Worm (Caenorhabditis elegans) whole organism, midembryonic: Measurements from ENCODE around the gene ddo-3.
A peak's percentile ranks its signal among the peaks of the same experiment; 100 is the strongest.

Experiments used
- T22C8.4 ChIP-seq: fragments of 200-800 bp; sonication (Bioruptor generic); IDR thresholded peaks from 2 replicates; pipeline ENCODE4 v1.3.6; 2022; ENCODE audit warnings: missing genetic modification characterization, missing compliant biosample characterization
- cog-1 ChIP-seq: sonication (generic microtip); optimal IDR thresholded peaks from 2 replicates; lab custom pipeline; 2016; ENCODE audit warnings: missing genetic modification characterization, missing compliant biosample characterization
- flt-1 ChIP-seq: fragments of 200-800 bp; sonication (Bioruptor generic); IDR thresholded peaks from 2 replicates; pipeline ENCODE4 v1.3.6; 2022; ENCODE audit warnings: missing genetic modification characterization, missing compliant biosample characterization
- klf-2 ChIP-seq: fragments of 200-800 bp; sonication (Bioruptor generic); conservative IDR thresholded peaks from 2 replicates; pipeline ENCODE4 v1.3.6; 2022; ENCODE audit warnings: missing genetic modification reagents, missing genetic modification characterization, missing compliant biosample characterization
- med-1 ChIP-seq: sonication (generic microtip); optimal IDR thresholded peaks from 2 replicates; lab custom pipeline; 2017; ENCODE audit warnings: missing genetic modification characterization, mild to moderate bottlenecking, missing compliant biosample characterization, antibody characterized with exemption, missing genetic modification reagents; ENCODE audit not compliant: insufficient read depth
- ref-1 ChIP-seq: fragments of 200-800 bp; sonication (Bioruptor generic); conservative IDR thresholded peaks from 2 replicates; pipeline ENCODE4 v1.3.6; 2022; ENCODE audit warnings: missing genetic modification reagents, missing genetic modification characterization, missing compliant biosample characterization
- tab-1 ChIP-seq: fragments of 200-800 bp; sonication (Bioruptor generic); IDR thresholded peaks from 2 replicates; pipeline ENCODE4 v1.3.6; 2022; ENCODE audit warnings: missing genetic modification characterization, missing compliant biosample characterization
- ztf-23 ChIP-seq: fragments of 200-800 bp; sonication (Bioruptor generic); IDR thresholded peaks from 2 replicates; pipeline ENCODE4 v1.3.6; 2022; ENCODE audit warnings: missing genetic modification reagents, missing genetic modification characterization, missing compliant biosample characterization
- ztf-29 ChIP-seq: fragments of 200-800 bp; sonication (Bioruptor generic); IDR thresholded peaks from 2 replicates; pipeline ENCODE4 v1.3.6; 2022; ENCODE audit warnings: missing genetic modification reagents, missing genetic modification characterization, missing compliant biosample characterization

ddo-3 gene

DNA sequence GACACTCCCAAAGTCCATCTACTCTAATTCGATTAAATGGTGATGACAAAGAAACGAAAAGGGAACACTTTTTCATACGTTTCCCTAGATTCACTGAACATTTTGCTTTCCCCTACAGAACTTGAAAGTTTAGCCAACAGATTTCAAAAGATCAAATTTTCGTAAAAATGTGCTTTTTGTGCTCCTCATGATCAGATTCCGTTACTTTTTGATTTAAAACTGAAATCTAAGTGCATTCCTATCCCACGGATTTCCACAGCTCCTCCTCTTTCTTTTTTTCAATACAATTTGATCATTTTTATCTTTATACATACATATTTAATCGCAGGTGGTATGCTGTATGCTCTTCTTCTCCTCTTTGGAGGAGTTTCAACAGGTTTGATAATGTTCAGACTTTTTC is at the start of gene ddo-3:
Gene ddo-3, plus strand, starts transcription at position 301 of the 400 bp plus-strand sequence.
- TF ChIP-seq ztf-29 (GFP tag; lab: Robert Waterston, UW) (no peak), cog-1 (tag; lab: Kevin White, UChicago) (no peak), ztf-23 (no peak), med-1 (GFP tag; lab: Kevin White, UChicago) (no peak), T22C8.4 (no peak)

DNA sequence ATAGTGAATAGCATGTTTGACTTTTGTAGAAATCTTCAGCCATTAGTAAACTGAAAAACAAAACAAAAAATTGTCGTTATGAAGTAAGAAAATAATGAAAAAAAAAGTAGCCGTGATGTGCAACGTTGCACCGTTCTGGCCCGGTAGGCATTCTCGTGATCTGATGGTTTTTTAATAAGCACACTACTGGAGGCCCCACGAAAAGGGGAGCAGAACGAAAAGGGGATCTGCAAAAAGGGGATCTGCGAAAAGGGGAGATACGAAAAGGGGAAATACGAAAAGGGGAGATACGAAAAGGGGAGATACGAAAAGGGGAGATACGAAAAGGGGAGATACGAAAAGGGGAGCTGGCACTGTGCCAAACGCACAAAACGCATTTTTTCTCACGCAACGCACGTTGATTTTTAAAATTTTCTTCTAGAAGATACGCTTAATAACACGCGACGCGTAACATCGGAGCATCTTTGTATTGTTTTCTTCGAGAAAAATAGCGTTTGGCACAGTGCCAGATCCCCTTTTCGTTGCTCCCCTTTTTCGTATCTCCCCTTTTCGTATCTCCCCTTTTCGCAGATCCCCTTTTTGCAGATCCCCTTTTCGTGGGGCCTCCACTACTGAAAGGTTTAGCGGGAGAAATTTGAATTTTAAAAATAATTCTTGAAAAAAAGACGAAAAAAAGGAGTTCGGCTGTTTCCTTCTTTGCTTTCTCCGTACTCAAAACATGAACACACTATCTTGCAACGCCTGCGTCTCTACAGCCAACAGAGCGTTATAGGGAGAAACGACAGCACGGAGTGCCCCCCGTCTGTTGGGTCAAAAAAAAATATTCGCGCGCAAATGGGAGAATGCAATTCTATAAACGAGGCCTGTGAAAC is 36.2 kb upstream of the ddo-3 start, which contains the start of gene C09E7.7:
Gene C09E7.7, minus strand, starts transcription at position 57 of the 872 bp plus-strand sequence.
- TF ChIP-seq ztf-29 (GFP tag; lab: Robert Waterston, UW) (peak; percentile 48; the same call in 1 of the 2 replicates), tab-1 (GFP tag; lab: Robert Waterston, UW) (0 out of 2 replicates have a peak, but pooled peaks have one; percentile 14), cog-1 (tag; lab: Kevin White, UChicago) (peak; percentile 66), ref-1 (GFP tag; lab: Robert Waterston, UW) (peak; percentile 36; the same call in 1 of the 2 replicates), T22C8.4 (peak; percentile 46; the same call in 1 of the 2 replicates), klf-2 (peak; percentile 69), ztf-23 (peak; percentile 72), flt-1 (peak; percentile 87)

DNA sequence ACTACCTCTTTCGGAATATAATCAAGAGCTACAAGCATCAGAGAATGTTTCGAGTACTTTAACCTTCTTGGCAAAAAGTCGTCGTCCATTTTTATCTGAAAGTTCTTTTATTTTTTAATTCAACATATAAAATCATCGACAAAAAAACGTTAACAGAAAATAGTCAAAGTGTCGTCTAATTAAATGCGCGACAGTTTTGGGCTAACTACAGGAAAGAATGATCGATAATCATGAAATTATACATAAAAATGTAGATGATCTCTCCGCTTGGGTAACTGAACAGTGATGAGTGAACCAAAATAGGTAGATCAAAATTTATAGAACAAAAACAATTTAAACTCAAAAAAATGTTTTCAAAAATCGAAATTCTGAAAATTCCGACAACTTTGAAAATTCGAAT is 29.2 kb upstream of the ddo-3 start, which contains the start of gene C09E7.8:
Gene C09E7.8, minus strand, starts transcription at position 101 of the 400 bp plus-strand sequence.
- TF ChIP-seq cog-1 (tag; lab: Kevin White, UChicago) (no peak), T22C8.4 (no peak), ztf-29 (GFP tag; lab: Robert Waterston, UW) (no peak), ref-1 (GFP tag; lab: Robert Waterston, UW) (no peak), med-1 (GFP tag; lab: Kevin White, UChicago) (no peak), klf-2 (no peak), tab-1 (GFP tag; lab: Robert Waterston, UW) (no peak), ztf-23 (no peak), flt-1 (no peak)

DNA sequence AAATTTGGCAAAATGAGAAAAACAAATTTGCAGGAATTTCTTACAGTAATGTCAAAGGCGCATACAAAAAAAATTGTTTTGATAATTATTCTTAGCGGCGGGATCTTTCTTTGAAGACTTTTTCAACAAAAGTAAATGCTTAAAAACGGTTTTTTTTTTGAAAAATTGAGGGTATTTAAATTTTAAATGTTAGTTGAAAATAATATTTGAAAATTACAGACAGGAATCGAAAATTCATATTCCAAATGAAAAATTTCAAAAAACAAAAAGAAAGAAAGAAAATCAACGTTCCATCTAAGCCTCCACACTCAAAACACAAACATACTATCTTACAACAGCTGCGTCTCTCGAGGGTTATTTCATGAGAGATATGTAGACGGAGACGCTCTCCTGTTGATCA is 10.5 kb upstream of the ddo-3 start:
- TF ChIP-seq ztf-29 (GFP tag; lab: Robert Waterston, UW) (no peak), ref-1 (GFP tag; lab: Robert Waterston, UW) (no peak), ztf-23 (no peak), klf-2 (no peak), cog-1 (tag; lab: Kevin White, UChicago) (no peak), T22C8.4 (no peak)

DNA sequence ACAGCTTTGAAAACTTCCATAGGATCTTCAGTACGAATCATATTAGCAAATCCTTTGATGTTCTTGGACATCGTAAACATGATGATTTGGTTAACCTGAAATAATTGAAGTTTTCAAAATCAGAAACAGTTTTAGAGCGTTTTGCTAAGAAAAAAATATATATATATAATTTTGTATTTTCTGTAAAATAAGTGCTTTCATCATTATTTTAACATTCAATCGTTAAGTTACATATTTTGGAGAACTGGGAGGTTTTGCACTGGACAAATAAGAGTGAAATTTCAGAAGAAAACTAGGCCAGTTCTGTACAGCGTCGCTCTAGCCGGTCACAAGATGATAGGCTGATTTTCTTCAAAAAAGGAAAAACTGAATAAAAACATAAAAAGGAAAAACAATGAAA is 9.2 kb upstream of the ddo-3 start, which contains the start of gene F27B3.6:
Gene F27B3.6, minus strand, starts transcription at position 101 of the 400 bp plus-strand sequence.
- TF ChIP-seq flt-1 (no peak), klf-2 (no peak), tab-1 (GFP tag; lab: Robert Waterston, UW) (no peak), cog-1 (tag; lab: Kevin White, UChicago) (no peak), med-1 (GFP tag; lab: Kevin White, UChicago) (no peak)

DNA sequence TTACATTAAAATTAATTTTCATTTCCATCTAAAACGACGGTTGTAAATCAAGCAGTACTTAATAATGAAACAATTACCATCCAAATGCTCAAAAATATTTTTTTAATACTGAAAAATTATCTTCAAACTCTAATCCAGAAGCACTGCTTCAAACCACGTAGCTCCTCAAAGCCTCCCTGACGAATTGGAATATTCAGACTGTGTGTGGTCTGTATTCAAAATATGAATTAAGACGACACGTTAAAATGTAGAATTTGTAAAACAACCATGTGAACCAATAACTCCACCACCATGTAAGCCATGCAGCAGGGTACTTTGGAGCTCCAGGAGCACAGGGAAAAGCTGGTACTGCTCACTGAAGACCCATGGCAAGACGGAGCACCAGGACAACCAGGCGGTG is 8.3 kb upstream of the ddo-3 start, which contains the start of gene F27B3.8:
Gene F27B3.8, plus strand, starts transcription at position 301 of the 400 bp plus-strand sequence.
- TF ChIP-seq cog-1 (tag; lab: Kevin White, UChicago) (no peak), med-1 (GFP tag; lab: Kevin White, UChicago) (no peak)

DNA sequence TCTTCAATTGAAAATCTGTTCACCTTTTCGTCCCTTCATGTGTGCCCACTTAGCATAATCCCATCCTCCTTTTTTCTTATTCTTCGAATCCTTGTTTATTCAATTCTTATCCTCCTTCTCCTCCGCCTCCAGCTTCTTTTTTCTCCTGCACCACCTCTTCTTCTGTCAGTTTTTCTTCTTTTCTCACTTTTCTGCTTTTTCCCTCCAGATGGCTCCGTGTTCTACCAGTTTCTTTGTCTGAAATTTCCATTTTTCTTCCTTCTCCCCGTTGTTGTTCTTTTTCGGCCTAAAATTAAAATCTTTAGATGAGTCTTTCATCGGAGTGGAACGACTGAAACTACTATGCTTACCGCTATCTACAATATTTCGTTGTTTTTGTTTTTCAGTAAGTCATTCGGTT is 6.1 kb upstream of the ddo-3 start, which contains the start of gene acr-21:
Gene acr-21, plus strand, starts transcription at position 301 of the 400 bp plus-strand sequence.
- TF ChIP-seq tab-1 (GFP tag; lab: Robert Waterston, UW) (no peak), med-1 (GFP tag; lab: Kevin White, UChicago) (no peak), ref-1 (GFP tag; lab: Robert Waterston, UW) (no peak), cog-1 (tag; lab: Kevin White, UChicago) (no peak), T22C8.4 (no peak), flt-1 (no peak), ztf-23 (no peak), klf-2 (no peak)

DNA sequence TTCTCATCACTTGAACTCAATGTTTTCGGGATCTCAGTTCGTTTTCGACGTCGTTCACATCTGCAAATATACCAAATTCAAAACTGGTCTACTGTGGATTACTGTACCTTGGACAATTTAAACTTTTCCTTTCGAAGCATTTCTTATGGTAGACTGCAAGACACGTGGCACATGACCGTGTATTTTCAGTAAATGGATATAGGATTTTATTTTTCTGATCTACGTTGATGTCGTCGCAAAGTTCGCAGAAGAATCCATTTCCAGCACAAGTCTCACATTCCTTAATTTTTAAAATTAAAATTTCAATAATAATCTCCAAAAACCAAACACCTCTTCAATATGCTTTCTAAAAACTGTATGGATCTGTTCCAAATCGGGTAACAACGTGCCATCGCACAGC is 1.8 kb downstream of the ddo-3 start:
- no peak for TF ChIP-seq flt-1
- no peak for TF ChIP-seq cog-1 (tag; lab: Kevin White, UChicago)
- no peak for TF ChIP-seq ref-1 (GFP tag; lab: Robert Waterston, UW)
- no peak for TF ChIP-seq ztf-23
- no peak for TF ChIP-seq klf-2
- TF ChIP-seq ztf-29 (GFP tag; lab: Robert Waterston, UW), result no peak
- no peak for TF ChIP-seq med-1 (GFP tag; lab: Kevin White, UChicago)
- no peak for TF ChIP-seq T22C8.4
- no peak for TF ChIP-seq tab-1 (GFP tag; lab: Robert Waterston, UW)

DNA sequence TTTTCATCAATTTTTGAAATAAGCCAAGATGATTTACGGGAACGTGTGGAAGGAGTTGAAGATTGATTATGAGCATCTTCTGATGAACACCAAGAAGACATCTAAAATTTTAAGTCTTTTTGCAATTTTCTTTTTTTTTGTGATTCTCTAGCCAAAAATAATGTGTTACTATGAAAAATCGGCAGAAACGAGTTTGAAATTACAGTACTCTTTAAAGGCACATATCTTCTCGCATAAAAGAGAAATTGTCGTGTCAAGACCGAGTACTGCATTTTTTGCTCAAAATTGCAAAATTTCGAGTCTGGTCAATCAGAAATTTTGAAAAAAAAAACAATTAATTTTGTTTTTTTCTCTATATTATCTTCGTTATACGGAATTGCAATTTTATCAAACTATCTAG is 4.4 kb downstream of the ddo-3 start, which contains the start of gene F20H11.1:
Gene F20H11.1, minus strand, starts transcription at position 101 of the 400 bp plus-strand sequence.
- TF ChIP-seq T22C8.4 (no peak), cog-1 (tag; lab: Kevin White, UChicago) (no peak), flt-1 (no peak), klf-2 (no peak)

DNA sequence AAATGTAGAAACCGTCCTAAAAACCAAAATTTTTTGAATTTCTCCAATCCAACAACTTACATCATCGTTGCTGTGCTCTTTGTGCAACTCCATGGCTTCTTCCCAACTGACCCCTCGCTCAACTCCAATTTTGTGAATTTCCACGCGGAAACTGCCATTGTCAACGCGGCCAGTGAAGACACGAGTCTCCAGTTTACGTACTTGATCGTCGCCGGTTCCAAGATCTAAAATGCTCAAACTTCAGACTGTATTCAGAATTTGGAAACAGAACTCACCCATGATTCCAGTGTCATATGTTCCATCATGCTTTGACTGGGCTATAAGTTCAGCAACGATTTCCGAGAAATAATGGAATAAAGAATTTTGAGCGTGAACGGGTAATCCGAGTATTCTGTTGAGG is 6.4 kb downstream of the ddo-3 start:
- no peak for TF ChIP-seq med-1 (GFP tag; lab: Kevin White, UChicago)
- TF ChIP-seq ref-1 (GFP tag; lab: Robert Waterston, UW), result no peak
- no peak for TF ChIP-seq ztf-23
- no peak for TF ChIP-seq tab-1 (GFP tag; lab: Robert Waterston, UW)
- no peak for TF ChIP-seq cog-1 (tag; lab: Kevin White, UChicago)
- TF ChIP-seq T22C8.4, result no peak
- TF ChIP-seq flt-1, result no peak
- TF ChIP-seq klf-2, result no peak
- TF ChIP-seq ztf-29 (GFP tag; lab: Robert Waterston, UW), result no peak
